Fruit fly (Drosophila melanogaster): ENCODE data around the gene Patsas.

dm6 chr2L:12092041-12092440 lies 11.0 kb downstream of the Patsas start:
- no peak for TF ChIP-seq jim (GFP tag; optimal IDR thresholded peaks at IDR 0.05)
- TF ChIP-seq pan (optimal IDR thresholded peaks at IDR 0.05) = no peak
- TF ChIP-seq OdsH (GFP tag; optimal IDR thresholded peaks at IDR 0.05) = no peak
- TF ChIP-seq dmrt93B (GFP tag; optimal IDR thresholded peaks at IDR 0.05) = no peak
- TF ChIP-seq usp (GFP tag; optimal IDR thresholded peaks at IDR 0.05) = no peak
- no peak for TF ChIP-seq psq (GFP tag; optimal IDR thresholded peaks at IDR 0.05)
- no peak for TF ChIP-seq CG9705 (GFP tag; optimal IDR thresholded peaks at IDR 0.05)
- TF ChIP-seq Abd-B (GFP tag; optimal IDR thresholded peaks at IDR 0.05) = no peak
- no peak for TF ChIP-seq Dif (GFP tag; optimal IDR thresholded peaks at IDR 0.05; ENCODE audit: partially characterized antibody)
- TF ChIP-seq Rel (GFP tag; optimal IDR thresholded peaks at IDR 0.05) = no peak
- TF ChIP-seq Rel (tag; optimal IDR thresholded peaks at IDR 0.05) = no peak
- no peak for TF ChIP-seq tai (GFP tag; optimal IDR thresholded peaks at IDR 0.05)

Measured in whole organism, wandering third instar larva.